Worm (Caenorhabditis elegans) whole organism, late embryonic: ENCODE measurements around the gene fli-1.

Experiments used
- ceh-24 ChIP-seq: sonication (generic microtip); optimal IDR thresholded peaks from 2 replicates; lab custom pipeline; 2016; ENCODE audit warnings: mild to moderate bottlenecking, missing genetic modification characterization, missing compliant biosample characterization
- elt-4 ChIP-seq: sonication (generic microtip); optimal IDR thresholded peaks from 2 replicates; lab custom pipeline; 2016; ENCODE audit warnings: missing genetic modification characterization, missing compliant biosample characterization
- lim-6 ChIP-seq: sonication (generic microtip); optimal IDR thresholded peaks from 2 replicates; lab custom pipeline; 2016; ENCODE audit warnings: missing genetic modification characterization, missing compliant biosample characterization
- pha-4 ChIP-seq: fragments of 150-350 bp; optimal IDR thresholded peaks from 2 replicates; lab custom pipeline; 2018; ENCODE audit warnings: missing biosample characterization, missing genetic modification reagents, missing genetic modification characterization
- unc-42 ChIP-seq: sonication (generic microtip); optimal IDR thresholded peaks from 2 replicates; lab custom pipeline; 2016; ENCODE audit warnings: missing genotype, missing genetic modification characterization, missing compliant biosample characterization

ce11 chrIII:8643639-8644038 is 39.9 kb downstream of the fli-1 start, which contains the start of gene twk-7:
- TF ChIP-seq pha-4 (no peak), elt-4 (no peak), ceh-24 (no peak), lim-6 (tag; lab: Kevin White, UChicago) (no peak), unc-42 (no peak)
